Worm (Caenorhabditis elegans) whole organism, early embryonic: ENCODE measurements around the gene srx-95.

ENCODE experiments used
- F13C5.2 ChIP-seq: sonication (generic microtip); optimal IDR thresholded peaks from 2 replicates; lab custom pipeline; 2017; ENCODE audit warnings: mild to moderate bottlenecking, missing genetic modification characterization, inconsistent platforms, missing compliant biosample characterization
- aly-1 ChIP-seq: sonication (generic microtip); optimal IDR thresholded peaks from 2 replicates; lab custom pipeline; 2016; ENCODE audit warnings: missing genetic modification characterization, missing compliant biosample characterization
- ama-1 ChIP-seq: fragments of 150-350 bp; optimal IDR thresholded peaks from 2 replicates; lab custom pipeline; 2014
- ceh-36 ChIP-seq: sonication (generic microtip); optimal IDR thresholded peaks from 2 replicates; lab custom pipeline; 2016; ENCODE audit warnings: missing genetic modification characterization, inconsistent platforms, missing compliant biosample characterization
- flt-1 ChIP-seq: fragments of 200-800 bp; sonication (Bioruptor generic); IDR thresholded peaks from 2 replicates; pipeline ENCODE4 v1.3.6; 2022; ENCODE audit warnings: missing genetic modification characterization, missing compliant biosample characterization
- hmbx-1 ChIP-seq: sonication (generic microtip); optimal IDR thresholded peaks from 2 replicates; lab custom pipeline; 2016; ENCODE audit warnings: mild to moderate bottlenecking, missing genetic modification characterization, missing compliant biosample characterization
- pes-1 ChIP-seq: fragments of 200-800 bp; sonication (Bioruptor generic); IDR thresholded peaks from 2 replicates; pipeline ENCODE4 v1.3.6; 2022; ENCODE audit warnings: missing genetic modification reagents, missing genetic modification characterization, missing compliant biosample characterization
- tra-4 ChIP-seq: sonication (generic microtip); optimal IDR thresholded peaks from 2 replicates; lab custom pipeline; 2017; ENCODE audit warnings: missing genetic modification characterization, missing compliant biosample characterization

ce11 chrII:6745783-6746182 lies 8.8 kb downstream of the srx-95 start, which contains the start of gene ins-14:
- no peak for TF ChIP-seq flt-1
- no peak for TF ChIP-seq ama-1 (lab: Kevin White, UChicago)
- no peak for TF ChIP-seq pes-1 (GFP tag; lab: Robert Waterston, UW)
- TF ChIP-seq tra-4: no peak
- TF ChIP-seq aly-1 (tag; lab: Kevin White, UChicago): no peak
- TF ChIP-seq ceh-36 (tag; lab: Kevin White, UChicago): no peak
- no peak for TF ChIP-seq hmbx-1 (tag; lab: Kevin White, UChicago)
- TF ChIP-seq F13C5.2 (tag; lab: Kevin White, UChicago): no peak
